Fruit fly (Drosophila melanogaster) whole organism, embryonic: Measurements from ENCODE around the gene GNBP2.

Source experiments
- C15 ChIP-seq: fragments of 200-800 bp; sonication (Bioruptor generic); IDR thresholded peaks from 3 replicates; pipeline ENCODE4 v1.3.6; 2022; ENCODE audit warnings: missing biosample characterization, missing genetic modification characterization
- CG10267 ChIP-seq: fragments of 200-800 bp; sonication (Bioruptor generic); optimal IDR thresholded peaks from 2 replicates; lab custom pipeline; 2018; ENCODE audit warnings: missing biosample characterization, mild to moderate bottlenecking, missing genetic modification characterization, moderate library complexity
- CG10431 ChIP-seq: fragments of 200-800 bp; sonication (Bioruptor generic); optimal IDR thresholded peaks from 3 replicates; lab custom pipeline; 2018; ENCODE audit warnings: missing biosample characterization, mild to moderate bottlenecking, missing genetic modification characterization
- CG10654 ChIP-seq: fragments of 200-800 bp; sonication (Bioruptor generic); optimal IDR thresholded peaks from 2 replicates; lab custom pipeline; 2016; ENCODE audit warnings: missing biosample characterization, missing genetic modification characterization
- CG14667 ChIP-seq: fragments of 200-800 bp; sonication (Bioruptor generic); IDR thresholded peaks from 2 replicates; pipeline ENCODE4 v1.3.6; 2022; ENCODE audit warnings: missing biosample characterization, missing genetic modification characterization
- CG15696 ChIP-seq: fragments of 200-800 bp; sonication (Bioruptor generic); optimal IDR thresholded peaks from 2 replicates; lab custom pipeline; 2019; ENCODE audit warnings: missing biosample characterization, mild to moderate bottlenecking, missing genetic modification characterization, moderate library complexity
- CG16779 ChIP-seq: fragments of 200-800 bp; sonication (Bioruptor generic); IDR thresholded peaks from 2 replicates; pipeline ENCODE4 v1.3.6; 2022; ENCODE audit warnings: missing biosample characterization, missing genetic modification characterization
- CG17568 ChIP-seq: fragments of 200-800 bp; sonication (Bioruptor generic); optimal IDR thresholded peaks from 2 replicates; lab custom pipeline; 2018; ENCODE audit warnings: missing biosample characterization, mild to moderate bottlenecking, missing genetic modification characterization, moderate library complexity
- CG2678 ChIP-seq: fragments of 200-800 bp; sonication (Bioruptor generic); optimal IDR thresholded peaks from 3 replicates; lab custom pipeline; 2019; ENCODE audit warnings: missing biosample characterization, mild to moderate bottlenecking, missing genetic modification characterization, moderate library complexity
- CG3065 ChIP-seq: fragments of 200-800 bp; sonication (Bioruptor generic); optimal IDR thresholded peaks from 2 replicates; lab custom pipeline; 2016; ENCODE audit warnings: missing biosample characterization, missing genetic modification characterization
- CG34224 ChIP-seq: fragments of 200-800 bp; sonication (Bioruptor generic); IDR thresholded peaks from 3 replicates; pipeline ENCODE4 v1.3.6; 2022; ENCODE audit warnings: missing biosample characterization, missing genetic modification characterization; ENCODE audit not compliant: partially characterized antibody
- CG42726 ChIP-seq: fragments of 200-800 bp; sonication (Bioruptor generic); IDR thresholded peaks from 2 replicates; pipeline ENCODE4 v1.3.6; 2022; ENCODE audit warnings: missing biosample characterization, missing genetic modification characterization; ENCODE audit not compliant: partially characterized antibody
- CG4282 ChIP-seq: fragments of 200-800 bp; sonication (Bioruptor generic); optimal IDR thresholded peaks from 2 replicates; lab custom pipeline; 2016; ENCODE audit warnings: missing biosample characterization, missing genetic modification characterization
- CG4360 ChIP-seq: fragments of 200-800 bp; sonication (Bioruptor generic); IDR thresholded peaks from 2 replicates; pipeline ENCODE4 v1.3.6; 2022; ENCODE audit warnings: missing biosample characterization, missing genetic modification characterization
- CG4820 ChIP-seq: fragments of 200-800 bp; sonication (Bioruptor generic); optimal IDR thresholded peaks from 3 replicates; lab custom pipeline; 2016; ENCODE audit warnings: missing biosample characterization, missing genetic modification characterization
- CG7271 ChIP-seq: fragments of 200-800 bp; sonication (Bioruptor generic); optimal IDR thresholded peaks from 2 replicates; lab custom pipeline; 2018; ENCODE audit warnings: missing biosample characterization, mild to moderate bottlenecking, missing genetic modification characterization, moderate library complexity
- CG7372 ChIP-seq: fragments of 200-800 bp; sonication (Bioruptor generic); IDR thresholded peaks from 2 replicates; pipeline ENCODE4 v1.3.6; 2022; ENCODE audit warnings: missing biosample characterization, missing genetic modification characterization
- CG7745 ChIP-seq: fragments of 200-800 bp; sonication (Bioruptor generic); optimal IDR thresholded peaks from 2 replicates; lab custom pipeline; 2018; ENCODE audit warnings: missing biosample characterization, mild to moderate bottlenecking, missing genetic modification characterization, moderate library complexity
- CG7839 ChIP-seq: fragments of 200-800 bp; sonication (Bioruptor generic); optimal IDR thresholded peaks from 3 replicates; lab custom pipeline; 2018; ENCODE audit warnings: missing biosample characterization, mild to moderate bottlenecking, missing genetic modification characterization, moderate library complexity
- CG8359 ChIP-seq: fragments of 200-800 bp; sonication (Bioruptor generic); optimal IDR thresholded peaks from 2 replicates; lab custom pipeline; 2017; ENCODE audit warnings: missing biosample characterization, mild to moderate bottlenecking, missing genetic modification characterization, borderline replicate concordance
- D19A ChIP-seq: fragments of 200-800 bp; optimal IDR thresholded peaks from 3 replicates; lab custom pipeline; 2019; ENCODE audit warnings: missing biosample characterization, mild to moderate bottlenecking, missing genetic modification characterization, moderate library complexity
- Dfd ChIP-seq, 2 experiments: fragments of >200 bp; optimal IDR thresholded peaks; 2 replicates each; lab custom pipeline; 2017; ENCODE audit warnings: missing biosample characterization in 2 of 2, missing genetic modification characterization in 2 of 2
- E2f1 ChIP-seq: fragments of 200-800 bp; sonication (Bioruptor generic); IDR thresholded peaks from 2 replicates; pipeline ENCODE4 v1.3.6; 2022; ENCODE audit warnings: missing biosample characterization, missing genetic modification characterization
- HLH54F ChIP-seq: fragments of 200-800 bp; sonication (Bioruptor generic); optimal IDR thresholded peaks from 3 replicates; lab custom pipeline; 2016; ENCODE audit warnings: missing biosample characterization, missing genetic modification characterization
- Hsf ChIP-seq: fragments of 200-800 bp; sonication (Bioruptor generic); optimal IDR thresholded peaks from 3 replicates; lab custom pipeline; 2016; ENCODE audit warnings: missing biosample characterization, missing genetic modification characterization
- Max ChIP-seq: fragments of 200-800 bp; sonication (Bioruptor generic); optimal IDR thresholded peaks from 2 replicates; lab custom pipeline; 2016; ENCODE audit warnings: missing biosample characterization, mild to moderate bottlenecking, missing genetic modification characterization
- Med ChIP-seq: fragments of 200-800 bp; sonication (Bioruptor generic); peaks from one replicate; lab custom pipeline; 2016; ENCODE audit warnings: missing biosample characterization, missing genetic modification characterization, mild to moderate bottlenecking, inconsistent platforms, moderate library complexity
- Mes4 ChIP-seq: fragments of 200-800 bp; sonication (Bioruptor generic); optimal IDR thresholded peaks from 2 replicates; lab custom pipeline; 2016; ENCODE audit warnings: missing biosample characterization, missing genetic modification characterization
- Myb ChIP-seq: fragments of 200-800 bp; sonication (Bioruptor generic); optimal IDR thresholded peaks from 2 replicates; lab custom pipeline; 2016; ENCODE audit warnings: missing biosample characterization, missing genetic modification characterization
- Nf-YC ChIP-seq: fragments of 200-800 bp; optimal IDR thresholded peaks from 3 replicates; lab custom pipeline; 2019; ENCODE audit warnings: missing biosample characterization, mild to moderate bottlenecking, missing genetic modification characterization, moderate library complexity
- abd-A ChIP-seq: fragments of 200-800 bp; sonication (Bioruptor generic); optimal IDR thresholded peaks from 3 replicates; lab custom pipeline; 2019; ENCODE audit warnings: missing biosample characterization, mild to moderate bottlenecking, missing genetic modification characterization, moderate library complexity
- aop ChIP-seq: fragments of 200-800 bp; sonication (Bioruptor generic); IDR thresholded peaks from 2 replicates; pipeline ENCODE4 v1.3.6; 2022; ENCODE audit warnings: missing biosample characterization, missing genetic modification characterization
- ase ChIP-seq: fragments of 200-800 bp; sonication (Bioruptor generic); IDR thresholded peaks from 3 replicates; pipeline ENCODE4 v1.3.6; 2022; ENCODE audit warnings: missing biosample characterization, missing genetic modification characterization
- bsh ChIP-seq, 2 experiments: fragments of 200-800 bp; sonication (Bioruptor generic); optimal IDR thresholded peaks; 2 replicates each; lab custom pipeline; 2017 to 2018; ENCODE audit warnings: mild to moderate bottlenecking in 2 of 2, missing biosample characterization in 2 of 2, missing genetic modification characterization in 2 of 2, moderate library complexity in 1 of 2
- caup ChIP-seq: fragments of 200-800 bp; sonication (Bioruptor generic); optimal IDR thresholded peaks from 3 replicates; lab custom pipeline; 2017; ENCODE audit warnings: missing biosample characterization, mild to moderate bottlenecking, missing genetic modification characterization, moderate library complexity; ENCODE audit not compliant: severe bottlenecking
- chn ChIP-seq: fragments of 200-800 bp; sonication (Bioruptor generic); optimal IDR thresholded peaks from 2 replicates; lab custom pipeline; 2016; ENCODE audit warnings: missing biosample characterization, missing genetic modification characterization
- gcm ChIP-seq: fragments of 200-800 bp; sonication (Bioruptor generic); optimal IDR thresholded peaks from 2 replicates; lab custom pipeline; 2019; ENCODE audit warnings: missing biosample characterization, mild to moderate bottlenecking, missing genetic modification characterization, moderate library complexity
- gem ChIP-seq: fragments of 200-800 bp; sonication (Bioruptor generic); optimal IDR thresholded peaks from 2 replicates; lab custom pipeline; 2019; ENCODE audit warnings: missing biosample characterization, mild to moderate bottlenecking, missing genetic modification characterization, moderate library complexity
- grau ChIP-seq: fragments of 200-800 bp; optimal IDR thresholded peaks from 3 replicates; lab custom pipeline; 2019; ENCODE audit warnings: missing biosample characterization, mild to moderate bottlenecking, missing genetic modification characterization, moderate library complexity
- ham ChIP-seq: fragments of 200-800 bp; sonication (Bioruptor generic); IDR thresholded peaks from 2 replicates; pipeline ENCODE4 v1.3.6; 2022; ENCODE audit warnings: missing biosample characterization, missing genetic modification characterization
- kay ChIP-seq: fragments of 200-800 bp; sonication (Bioruptor generic); optimal IDR thresholded peaks from 2 replicates; lab custom pipeline; 2016; ENCODE audit warnings: missing biosample characterization, missing genetic modification characterization
- klu ChIP-seq: fragments of 200-800 bp; sonication (Bioruptor generic); IDR thresholded peaks from 2 replicates; pipeline ENCODE4 v1.3.6; 2022; ENCODE audit warnings: missing biosample characterization, missing genetic modification characterization
- luna ChIP-seq: fragments of 200-800 bp; sonication (Bioruptor generic); optimal IDR thresholded peaks from 2 replicates; lab custom pipeline; 2016; ENCODE audit warnings: missing biosample characterization, missing genetic modification characterization
- pan ChIP-seq, 4 experiments: fragments of >200 bp in 3 of 4; fragments of 200-800 bp in 1 of 4; sonication (Bioruptor generic) in 1 of 4; optimal IDR thresholded peaks in 3 of 4; IDR thresholded peaks in 1 of 4; 2 replicates each; pipeline versions ENCODE4 v1.3.6 to Lab custom; 2017 to 2022; ENCODE audit warnings: missing biosample characterization in 2 of 4, missing genetic modification characterization in 2 of 4, mixed read lengths in 1 of 4
- tna ChIP-seq: fragments of 200-800 bp; sonication (Bioruptor generic); IDR thresholded peaks from 2 replicates; pipeline ENCODE4 v1.3.6; 2022; ENCODE audit warnings: missing biosample characterization, missing genetic modification characterization; ENCODE audit not compliant: partially characterized antibody
- wek ChIP-seq: fragments of 200-800 bp; sonication (Bioruptor generic); optimal IDR thresholded peaks from 3 replicates; lab custom pipeline; 2018; ENCODE audit warnings: missing biosample characterization, mild to moderate bottlenecking, missing genetic modification characterization, moderate library complexity
- zf30C ChIP-seq: fragments of 200-800 bp; sonication (Bioruptor generic); optimal IDR thresholded peaks from 3 replicates; lab custom pipeline; 2018; ENCODE audit warnings: missing biosample characterization, mild to moderate bottlenecking, missing genetic modification characterization

Gene GNBP2

dm6 chr3L:18640584-18641527 lies 34.4 kb downstream of the GNBP2 start (continued):
- peak; percentile 87 for TF ChIP-seq kay (GFP tag; lab: Kevin White, UChicago)
- TF ChIP-seq aop (GFP tag; lab: Robert Waterston, UW): peak; percentile 91
- TF ChIP-seq CG8359 (GFP tag; lab: Kevin White, UChicago): peak; percentile 48
- TF ChIP-seq CG7271 (tag; lab: Kevin White, UChicago): no peak
- TF ChIP-seq Mes4: peak; percentile 88
- peak; percentile 94 for TF ChIP-seq HLH54F
- peak; percentile 54; the same call in 1 of the 2 replicates for TF ChIP-seq CG42726 (GFP tag; lab: Robert Waterston, UW)
- TF ChIP-seq gcm (GFP tag; lab: Kevin White, UChicago): peak; percentile 88
- peak; percentile 99 for TF ChIP-seq Med
- TF ChIP-seq tna (GFP tag; lab: Robert Waterston, UW): no peak
- peak; percentile 73 for TF ChIP-seq Myb (GFP tag; lab: Kevin White, UChicago)
- TF ChIP-seq Nf-YC (tag; lab: Kevin White, UChicago): peak; percentile 60
- TF ChIP-seq wek (GFP tag; lab: Kevin White, UChicago): no peak
- peak; percentile 94 for TF ChIP-seq caup (GFP tag; lab: Kevin White, UChicago)
- peak; percentile 74 for TF ChIP-seq CG4360 (GFP tag; lab: Robert Waterston, UW)
- peak; percentile 92 for TF ChIP-seq CG7839 (tag; lab: Kevin White, UChicago)
- TF ChIP-seq D19A (tag; lab: Kevin White, UChicago): peak; percentile 45
- peak; percentile 98 for TF ChIP-seq CG16779 (GFP tag; lab: Robert Waterston, UW)
- TF ChIP-seq CG7372 (GFP tag; lab: Robert Waterston, UW): peak; percentile 97
- no peak for TF ChIP-seq CG10431 (GFP tag; lab: Kevin White, UChicago)
- TF ChIP-seq Max: peak; percentile 80
- peak; percentile 71 for TF ChIP-seq zf30C
- peak; percentile 97 for TF ChIP-seq E2f1
- peak; percentile 73 to 85 for TF ChIP-seq bsh (GFP tag; optimal IDR thresholded peaks at IDR 0.05; lab: Kevin White, UChicago)
- TF ChIP-seq CG34224 (GFP tag; lab: Robert Waterston, UW): no peak; the same call in 2 of the 3 replicates
- TF ChIP-seq CG4282 (GFP tag; lab: Kevin White, UChicago): peak; percentile 74
- peak; percentile 89; the same call in 1 of the 2 replicates for TF ChIP-seq ham (GFP tag; lab: Robert Waterston, UW)
- TF ChIP-seq C15 (GFP tag; lab: Robert Waterston, UW): peak; percentile 96
- peak; percentile 78 for TF ChIP-seq CG10654
- peak; percentile 83 for TF ChIP-seq CG15696 (tag; lab: Kevin White, UChicago)
- peak; percentile 86 for TF ChIP-seq chn (GFP tag; lab: Kevin White, UChicago)
- peak; percentile 98 for TF ChIP-seq ase (GFP tag; lab: Robert Waterston, UW)
- peak in 1 of 2 experiments; percentile 92 for TF ChIP-seq Dfd (GFP tag; optimal IDR thresholded peaks at IDR 0.05; lab: Kevin White, UChicago)
- no peak for TF ChIP-seq CG7745 (tag; lab: Kevin White, UChicago)
- peak; percentile 95 for TF ChIP-seq klu (GFP tag; lab: Robert Waterston, UW)
- peak; percentile 96 for TF ChIP-seq grau (tag; lab: Kevin White, UChicago)
- peak; percentile 97 for TF ChIP-seq CG14667 (GFP tag; lab: Robert Waterston, UW)
- TF ChIP-seq luna (GFP tag; lab: Kevin White, UChicago): peak; percentile 95
- peak; percentile 96 for TF ChIP-seq CG2678 (tag; lab: Kevin White, UChicago)
- TF ChIP-seq abd-A (tag; lab: Kevin White, UChicago): peak; percentile 84
- peak; percentile 47 for TF ChIP-seq CG3065 (GFP tag; lab: Kevin White, UChicago)
- TF ChIP-seq gem (tag; lab: Kevin White, UChicago): peak; percentile 95
- TF ChIP-seq Hsf (GFP tag; lab: Kevin White, UChicago): peak; percentile 96
- peak; percentile 85 for TF ChIP-seq CG10267 (tag; lab: Kevin White, UChicago)
- peak; percentile 77 for TF ChIP-seq CG17568 (GFP tag; lab: Kevin White, UChicago)
- peak; percentile 90 for TF ChIP-seq CG4820
- TF ChIP-seq pan (optimal IDR thresholded peaks at IDR 0.05; lab: Kevin White, UChicago): no peak
- TF ChIP-seq pan (GFP tag; optimal IDR thresholded peaks at IDR 0.05 in 1 of 2, IDR thresholded peaks at IDR 0.05 in 1 of 2): peak in 1 of 2 experiments; percentile 98
